Worm (Caenorhabditis elegans) whole organism, mixed stage, embryonic: ENCODE measurements around the gene srw-54.

Experiments
- blmp-1 ChIP-seq: fragments of 150-350 bp; optimal IDR thresholded peaks from 2 replicates; lab custom pipeline; 2014; ENCODE audit warnings: missing biosample characterization, missing genetic modification characterization
- ces-1 ChIP-seq: fragments of 150-350 bp; optimal IDR thresholded peaks from 2 replicates; lab custom pipeline; 2014; ENCODE audit warnings: missing biosample characterization, missing genetic modification reagents, missing genetic modification characterization
- elt-3 ChIP-seq: fragments of 150-350 bp; optimal IDR thresholded peaks from 2 replicates; lab custom pipeline; 2014; ENCODE audit warnings: missing biosample characterization, missing genetic modification characterization
- lin-13 ChIP-seq: fragments of 150-350 bp; optimal IDR thresholded peaks from 2 replicates; lab custom pipeline; 2014; ENCODE audit warnings: missing biosample characterization, missing genetic modification characterization
- lsy-2 ChIP-seq: fragments of 150-350 bp; optimal IDR thresholded peaks from 2 replicates; lab custom pipeline; 2014; ENCODE audit warnings: missing biosample characterization, missing genetic modification characterization
- mep-1 ChIP-seq: fragments of 150-350 bp; optimal IDR thresholded peaks from 2 replicates; lab custom pipeline; 2017; ENCODE audit warnings: missing biosample characterization, missing genetic modification reagents, missing genetic modification characterization, inconsistent platforms
- mls-2 ChIP-seq: sonication (generic microtip); optimal IDR thresholded peaks from 2 replicates; lab custom pipeline; 2016; ENCODE audit warnings: mild to moderate bottlenecking, missing genetic modification characterization, moderate library complexity, missing compliant biosample characterization
- nhr-12 ChIP-seq: fragments of 150-350 bp; optimal IDR thresholded peaks from 2 replicates; lab custom pipeline; 2014; ENCODE audit warnings: missing biosample characterization, missing genetic modification characterization
- nhr-28 ChIP-seq: fragments of 150-350 bp; optimal IDR thresholded peaks from 2 replicates; lab custom pipeline; 2014; ENCODE audit warnings: missing biosample characterization, missing genetic modification characterization
- unc-39 ChIP-seq: fragments of 150-350 bp; optimal IDR thresholded peaks from 2 replicates; lab custom pipeline; 2014; ENCODE audit warnings: missing biosample characterization, missing genetic modification characterization
- unc-62 ChIP-seq: fragments of 150-350 bp; optimal IDR thresholded peaks from 2 replicates; lab custom pipeline; 2014; ENCODE audit warnings: missing biosample characterization, missing genetic modification reagents, missing genetic modification characterization

DNA sequence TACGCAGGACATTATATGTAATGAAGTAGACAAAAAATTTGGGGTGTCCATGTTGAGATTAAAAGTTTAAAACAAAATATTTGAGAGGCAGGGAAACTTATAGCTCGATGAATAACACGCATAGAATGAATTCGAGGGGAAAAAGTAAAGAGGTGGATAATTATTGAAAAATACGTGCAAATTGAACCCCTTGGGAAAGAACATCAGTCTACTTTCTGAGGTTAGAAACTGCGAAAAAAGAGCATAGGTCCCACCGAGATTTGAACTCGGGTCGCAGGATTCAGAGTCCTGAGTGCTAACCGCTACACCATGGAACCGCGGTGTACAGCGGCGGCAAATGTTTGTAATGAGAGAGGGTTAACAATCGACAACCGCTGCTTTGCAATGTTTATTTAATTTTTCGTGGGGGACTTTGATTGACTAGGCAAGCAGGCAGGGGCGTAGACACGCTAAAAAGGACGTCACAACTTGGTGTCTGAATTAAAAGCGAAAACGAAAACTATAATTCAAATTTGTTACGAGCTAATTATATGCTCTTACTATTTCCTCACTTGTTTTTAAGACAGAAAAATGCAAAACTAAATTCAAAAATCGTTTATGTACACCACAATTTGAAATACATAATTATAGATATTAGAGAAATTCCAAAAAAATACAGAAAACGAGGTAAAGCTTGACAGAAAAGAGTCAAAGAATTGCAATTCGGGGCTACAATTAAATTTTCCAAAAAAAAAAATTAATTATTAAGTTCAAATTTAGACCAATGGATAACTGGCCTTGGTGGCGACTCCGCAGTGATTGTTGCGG is 18.9 kb upstream of the srw-54 start, which contains the start of gene srh-269:
- TF ChIP-seq elt-3 (tag; lab: Kevin White, UChicago) (no peak), mep-1 (tag; lab: Kevin White, UChicago) (no peak), nhr-28 (no peak), unc-62 (GFP tag; lab: Kevin White, UChicago) (no peak), nhr-12 (tag; lab: Kevin White, UChicago) (no peak), lsy-2 (no peak), lin-13 (tag; lab: Kevin White, UChicago) (no peak), unc-39 (no peak), blmp-1 (tag; lab: Kevin White, UChicago) (no peak), ces-1 (GFP tag; lab: Kevin White, UChicago) (no peak), mls-2 (tag; lab: Kevin White, UChicago) (peak; percentile 71)
